Fruit fly (Drosophila melanogaster) whole organism, pupa: ENCODE measurements around the gene Fer3.

Source experiments
- CG10348 ChIP-seq: fragments of 200-800 bp; sonication (Bioruptor generic); IDR thresholded peaks from 2 replicates; pipeline ENCODE4 v1.3.6; 2022; ENCODE audit warnings: missing biosample characterization, missing genetic modification characterization
- CG12605 ChIP-seq: fragments of 200-800 bp; sonication (Bioruptor generic); IDR thresholded peaks from 2 replicates; pipeline ENCODE4 v1.3.6; 2022; ENCODE audit warnings: missing biosample characterization, missing genetic modification characterization
- CG13204 ChIP-seq: fragments of 200-800 bp; sonication (Bioruptor generic); optimal IDR thresholded peaks from 2 replicates; lab custom pipeline; 2018; ENCODE audit warnings: missing biosample characterization, mild to moderate bottlenecking, missing genetic modification characterization, moderate library complexity
- CG14655 ChIP-seq: fragments of 200-800 bp; sonication (Bioruptor generic); optimal IDR thresholded peaks from 3 replicates; lab custom pipeline; 2017; ENCODE audit warnings: mild to moderate bottlenecking, missing biosample characterization, missing genetic modification reagents, missing genetic modification characterization
- CG15710 ChIP-seq: fragments of 200-800 bp; sonication (Bioruptor generic); optimal IDR thresholded peaks from 2 replicates; lab custom pipeline; 2018; ENCODE audit warnings: missing biosample characterization, mild to moderate bottlenecking, missing genetic modification characterization, moderate library complexity
- CG17806 ChIP-seq: fragments of 200-800 bp; sonication (Bioruptor generic); optimal IDR thresholded peaks from 2 replicates; lab custom pipeline; 2018; ENCODE audit warnings: missing biosample characterization, mild to moderate bottlenecking, missing genetic modification characterization, moderate library complexity
- CG32121 ChIP-seq: fragments of 200-800 bp; sonication (Bioruptor generic); IDR thresholded peaks from 2 replicates; pipeline ENCODE4 v1.3.6; 2022; ENCODE audit warnings: missing biosample characterization, missing genetic modification characterization
- CG34367 ChIP-seq: fragments of 200-800 bp; sonication (Bioruptor generic); optimal IDR thresholded peaks from 2 replicates; lab custom pipeline; 2018; ENCODE audit warnings: missing biosample characterization, mild to moderate bottlenecking, missing genetic modification characterization
- CG4496 ChIP-seq: fragments of 200-800 bp; sonication (Bioruptor generic); IDR thresholded peaks from 3 replicates; pipeline ENCODE4 v1.3.6; 2022; ENCODE audit warnings: missing biosample characterization, missing genetic modification characterization
- CG8159 ChIP-seq: fragments of 200-800 bp; sonication (Bioruptor generic); optimal IDR thresholded peaks from 3 replicates; lab custom pipeline; 2018; ENCODE audit warnings: missing biosample characterization, mild to moderate bottlenecking, missing genetic modification characterization, moderate library complexity
- CG8301 ChIP-seq: fragments of 200-800 bp; sonication (Bioruptor generic); optimal IDR thresholded peaks from 2 replicates; lab custom pipeline; 2018; ENCODE audit warnings: missing biosample characterization, mild to moderate bottlenecking, missing genetic modification characterization
- CG9948 ChIP-seq: fragments of 200-800 bp; sonication (Bioruptor generic); optimal IDR thresholded peaks from 2 replicates; lab custom pipeline; 2018; ENCODE audit warnings: missing biosample characterization, mild to moderate bottlenecking, missing genetic modification characterization, moderate library complexity
- D1 ChIP-seq: fragments of 200-800 bp; sonication (Bioruptor generic); optimal IDR thresholded peaks from 2 replicates; lab custom pipeline; 2018; ENCODE audit warnings: missing biosample characterization, mild to moderate bottlenecking, missing genetic modification characterization, moderate library complexity
- EcR ChIP-seq: fragments of 200-800 bp; sonication (Bioruptor generic); optimal IDR thresholded peaks from 3 replicates; lab custom pipeline; 2019; ENCODE audit warnings: missing biosample characterization, missing genetic modification characterization, mild to moderate bottlenecking, moderate library complexity, missing genetic modification reagents
- Ets98B ChIP-seq: fragments of 200-800 bp; sonication (Bioruptor generic); IDR thresholded peaks from 2 replicates; pipeline ENCODE4 v1.3.6; 2022; ENCODE audit warnings: missing biosample characterization, missing genetic modification characterization
- Pif1A ChIP-seq: fragments of 200-800 bp; sonication (Bioruptor generic); optimal IDR thresholded peaks from 3 replicates; lab custom pipeline; 2016; ENCODE audit warnings: missing biosample characterization, missing genetic modification characterization
- Pif1B ChIP-seq: fragments of 200-800 bp; sonication (Bioruptor generic); optimal IDR thresholded peaks from 3 replicates; lab custom pipeline; 2016; ENCODE audit warnings: missing biosample characterization, missing genetic modification characterization
- Snoo ChIP-seq: fragments of 200-800 bp; sonication (Bioruptor generic); optimal IDR thresholded peaks from 3 replicates; lab custom pipeline; 2017; ENCODE audit warnings: missing biosample characterization, mild to moderate bottlenecking, missing genetic modification characterization, inconsistent platforms
- fd96Ca ChIP-seq: fragments of 200-800 bp; sonication (Bioruptor generic); IDR thresholded peaks from 3 replicates; pipeline ENCODE4 v1.3.6; 2022; ENCODE audit warnings: missing biosample characterization, missing genetic modification characterization
- gl ChIP-seq: fragments of 200-800 bp; sonication (Bioruptor generic); optimal IDR thresholded peaks from 2 replicates; lab custom pipeline; 2018; ENCODE audit warnings: missing biosample characterization, mild to moderate bottlenecking, missing genetic modification characterization
- rn ChIP-seq: fragments of 200-800 bp; sonication (Bioruptor generic); IDR thresholded peaks from 2 replicates; pipeline ENCODE4 v1.3.6; 2022; ENCODE audit warnings: missing biosample characterization, missing genetic modification characterization

The Fer3 gene

DNA sequence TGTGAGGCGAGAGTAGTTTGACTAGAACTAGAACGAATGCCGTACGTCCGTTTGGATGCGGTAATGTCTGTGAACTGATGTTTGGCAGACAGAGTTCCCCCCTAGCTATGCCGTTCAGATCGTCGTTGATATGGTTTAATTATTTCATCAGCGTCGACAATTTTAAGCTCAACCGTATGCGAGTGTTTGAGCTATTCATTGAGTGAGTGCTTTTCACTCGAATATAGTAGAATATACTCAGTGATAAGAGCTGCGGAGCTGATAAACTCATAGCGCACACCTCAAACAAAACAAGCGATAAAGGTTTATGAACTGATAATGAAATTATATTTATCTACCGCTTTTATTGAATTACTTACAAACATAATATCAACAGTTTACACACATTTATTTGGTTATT, 6.1 kb downstream of the Fer3 start, which contains the start of gene CG6834:
CG6834 (minus strand) TSS at position 79 of the 400 bp plus-strand sequence.
- TF ChIP-seq CG32121 (GFP tag; lab: Robert Waterston, UW): no peak
- TF ChIP-seq EcR (GFP tag; lab: Kevin White, UChicago): peak; percentile 57

DNA sequence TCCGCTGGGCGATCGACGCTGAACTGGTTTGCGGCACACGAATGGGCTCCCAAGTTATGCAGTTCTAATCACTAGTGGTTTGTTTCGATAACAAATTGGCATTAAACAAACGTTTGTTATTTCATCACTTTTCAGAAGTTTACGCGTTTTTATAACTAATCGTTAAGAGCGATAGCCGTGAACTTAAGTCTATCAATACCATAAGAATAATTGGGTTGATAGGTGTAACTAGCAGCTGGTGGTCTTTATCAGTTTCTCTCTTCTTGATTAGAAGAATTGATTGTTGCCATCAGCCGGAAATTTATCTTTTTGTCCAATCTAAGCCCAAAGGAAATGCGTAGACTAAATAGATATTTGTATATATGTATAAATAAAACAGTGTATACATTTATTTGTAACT, 9.8 kb downstream of the Fer3 start, which contains the start of gene CG6830:
CG6830 (minus strand) TSS at position 27 of the 400 bp plus-strand sequence.
- TF ChIP-seq Pif1A (GFP tag; lab: Kevin White, UChicago) (no peak), gl (tag; lab: Kevin White, UChicago) (no peak), CG34367 (tag; lab: Kevin White, UChicago) (no peak), rn (no peak), CG13204 (GFP tag; lab: Kevin White, UChicago) (no peak), CG32121 (GFP tag; lab: Robert Waterston, UW) (no peak), EcR (GFP tag; lab: Kevin White, UChicago) (no peak), Ets98B (GFP tag; lab: Robert Waterston, UW) (no peak), CG12605 (GFP tag; lab: Robert Waterston, UW) (no peak), CG8159 (tag; lab: Kevin White, UChicago) (no peak), CG4496 (GFP tag; lab: Robert Waterston, UW) (no peak), D1 (no peak), CG9948 (tag; lab: Kevin White, UChicago) (no peak), Pif1B (no peak), CG17806 (tag; lab: Kevin White, UChicago) (no peak), CG14655 (GFP tag; lab: Kevin White, UChicago) (no peak)

dm6 chr3R:11683675-11684074, 10.4 kb downstream of the Fer3 start:
- no peak for TF ChIP-seq CG14655 (GFP tag; lab: Kevin White, UChicago)
- TF ChIP-seq CG10348 (GFP tag; lab: Robert Waterston, UW): no peak
- TF ChIP-seq EcR (GFP tag; lab: Kevin White, UChicago): no peak
- TF ChIP-seq CG17806 (tag; lab: Kevin White, UChicago): no peak
- TF ChIP-seq gl (tag; lab: Kevin White, UChicago): no peak
- no peak for TF ChIP-seq CG34367 (tag; lab: Kevin White, UChicago)
- no peak for TF ChIP-seq rn
- TF ChIP-seq CG12605 (GFP tag; lab: Robert Waterston, UW): no peak
- TF ChIP-seq CG9948 (tag; lab: Kevin White, UChicago): no peak
- TF ChIP-seq CG4496 (GFP tag; lab: Robert Waterston, UW): no peak
- no peak for TF ChIP-seq Snoo (tag; lab: Kevin White, UChicago)
- TF ChIP-seq CG8159 (tag; lab: Kevin White, UChicago): no peak
- no peak for TF ChIP-seq Pif1A (GFP tag; lab: Kevin White, UChicago)
- TF ChIP-seq CG15710: no peak
- TF ChIP-seq Pif1B: no peak

dm6 chr3R:11679513-11679912, 14.6 kb downstream of the Fer3 start, which contains the start of the genes Taf12 and Ho:
Gene Taf12 (minus strand): TSS chr3R:11679690.
Gene Ho (plus strand): TSS chr3R:11679743.
- no peak for TF ChIP-seq gl (tag; lab: Kevin White, UChicago)
- peak; percentile 9 for TF ChIP-seq EcR (GFP tag; lab: Kevin White, UChicago)

- TF ChIP-seq EcR (GFP tag; lab: Kevin White, UChicago) (no peak), Snoo (tag; lab: Kevin White, UChicago) (peak; percentile 91), fd96Ca (GFP tag; lab: Robert Waterston, UW) (no peak), Pif1B (no peak), rn (peak; percentile 84), Ets98B (GFP tag; lab: Robert Waterston, UW) (peak; percentile 95), CG34367 (tag; lab: Kevin White, UChicago) (peak; percentile 91), CG13204 (GFP tag; lab: Kevin White, UChicago) (no peak), CG14655 (GFP tag; lab: Kevin White, UChicago) (peak; percentile 92), CG8301 (peak; percentile 92), CG8159 (tag; lab: Kevin White, UChicago) (peak; percentile 95), D1 (no peak), gl (tag; lab: Kevin White, UChicago) (peak; percentile 83), CG17806 (tag; lab: Kevin White, UChicago) (peak; percentile 96), CG10348 (GFP tag; lab: Robert Waterston, UW) (peak; percentile 74; the same call in 1 of the 2 replicates), CG4496 (GFP tag; lab: Robert Waterston, UW) (peak; percentile 97), CG12605 (GFP tag; lab: Robert Waterston, UW) (peak; percentile 95), Pif1A (GFP tag; lab: Kevin White, UChicago) (no peak), CG32121 (GFP tag; lab: Robert Waterston, UW) (peak; percentile 96), CG9948 (tag; lab: Kevin White, UChicago) (peak; percentile 92), CG15710 (peak; percentile 95)
Measured at dm6 chr3R:11678016-11678415, 16.1 kb downstream of the Fer3 start, which contains the start of gene CG18476. Gene CG18476 (minus strand): TSS chr3R:11678116.

DNA sequence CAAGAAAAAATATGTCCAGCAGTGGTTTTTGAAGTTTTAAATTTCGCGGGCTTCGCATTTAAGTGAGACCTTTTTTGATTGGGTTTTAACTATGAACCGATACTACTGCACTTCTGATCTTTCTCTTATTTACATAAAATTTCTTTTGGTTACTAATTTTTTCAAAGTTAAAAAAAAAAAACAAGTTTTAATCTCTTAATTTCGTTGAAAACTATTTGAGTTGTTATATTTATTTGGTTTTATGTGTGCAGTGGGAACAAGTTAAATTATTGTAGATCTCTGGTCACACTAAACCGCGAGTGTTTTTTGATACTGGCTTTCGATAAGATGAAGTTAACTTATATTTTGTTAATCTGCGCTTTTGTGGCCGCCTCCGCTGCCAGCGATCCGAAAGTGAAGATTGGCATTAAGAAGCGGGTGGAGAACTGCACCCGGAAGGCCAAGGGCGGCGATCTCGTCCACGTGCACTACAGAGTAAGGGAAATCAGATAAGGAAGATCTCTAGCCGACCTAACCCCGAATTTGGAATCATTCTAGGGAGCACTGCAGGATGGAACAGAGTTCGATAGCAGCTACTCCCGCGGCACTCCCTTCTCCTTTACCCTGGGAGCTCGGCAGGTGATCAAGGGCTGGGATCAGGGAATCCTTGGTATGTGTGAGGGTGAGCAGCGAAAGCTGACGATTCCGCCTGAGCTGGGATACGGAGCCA, 20.0 kb downstream of the Fer3 start, which contains the start of gene CG14715:
CG14715 (plus strand) TSS at position 267 of the 709 bp plus-strand sequence.
- TF ChIP-seq CG15710: peak; percentile 25
- TF ChIP-seq fd96Ca (GFP tag; lab: Robert Waterston, UW): no peak
- no peak for TF ChIP-seq CG12605 (GFP tag; lab: Robert Waterston, UW)
- no peak for TF ChIP-seq CG10348 (GFP tag; lab: Robert Waterston, UW)
- TF ChIP-seq CG8159 (tag; lab: Kevin White, UChicago): peak; percentile 25
- TF ChIP-seq rn: no peak
- TF ChIP-seq Snoo (tag; lab: Kevin White, UChicago): no peak
- TF ChIP-seq CG4496 (GFP tag; lab: Robert Waterston, UW): no peak
- TF ChIP-seq CG17806 (tag; lab: Kevin White, UChicago): peak; percentile 13
- peak; percentile 2 for TF ChIP-seq CG9948 (tag; lab: Kevin White, UChicago)
- no peak for TF ChIP-seq gl (tag; lab: Kevin White, UChicago)
- TF ChIP-seq D1: no peak
- TF ChIP-seq Ets98B (GFP tag; lab: Robert Waterston, UW): no peak
- no peak for TF ChIP-seq CG14655 (GFP tag; lab: Kevin White, UChicago)
- no peak for TF ChIP-seq CG34367 (tag; lab: Kevin White, UChicago)
- no peak for TF ChIP-seq CG13204 (GFP tag; lab: Kevin White, UChicago)
- no peak for TF ChIP-seq EcR (GFP tag; lab: Kevin White, UChicago)
- no peak for TF ChIP-seq CG8301
- TF ChIP-seq Pif1B: no peak
- TF ChIP-seq CG32121 (GFP tag; lab: Robert Waterston, UW): peak; percentile 31; the same call in 1 of the 2 replicates
- no peak for TF ChIP-seq Pif1A (GFP tag; lab: Kevin White, UChicago)
